Fruit fly (Drosophila melanogaster): ENCODE results near the gene Uxs.

Uxs gene

DNA sequence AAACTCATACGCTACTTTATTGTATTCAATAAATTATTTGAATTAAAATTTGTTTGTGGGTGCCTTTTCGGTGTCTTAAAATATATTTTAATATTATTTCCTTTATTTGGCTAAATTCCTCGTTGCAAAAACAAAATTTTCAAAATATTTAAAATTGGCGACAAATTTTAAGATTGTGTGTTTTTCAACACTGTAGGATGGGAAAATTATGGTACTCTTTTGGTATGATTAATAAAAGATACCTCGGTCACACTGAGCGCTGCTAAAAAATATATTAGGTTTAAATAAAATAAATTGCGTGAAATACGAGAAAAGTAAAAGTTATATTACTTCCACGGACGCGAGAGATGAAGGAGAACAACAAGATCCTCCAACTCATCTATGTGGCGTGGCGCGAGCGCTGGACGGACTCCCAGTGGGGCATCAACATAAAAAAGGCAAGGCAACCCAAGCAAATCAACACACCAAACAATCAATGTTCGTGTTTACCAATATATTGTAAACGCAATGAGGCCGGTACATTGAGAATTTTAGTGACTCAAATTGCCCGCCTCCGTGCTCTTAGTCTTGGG, 10.4 kb downstream of the Uxs start, which contains the start of gene MED24 (continued):
- peak; percentile 54 for TF ChIP-seq CG15514 (GFP tag; optimal IDR thresholded peaks at IDR 0.05)
- TF ChIP-seq Dek (tag; optimal IDR thresholded peaks at IDR 0.05), result no peak
- TF ChIP-seq TFAM (GFP tag; optimal IDR thresholded peaks at IDR 0.05), result no peak
- peak; percentile 16 for TF ChIP-seq B-H2 (GFP tag; optimal IDR thresholded peaks at IDR 0.05)
- TF ChIP-seq gcm2 (GFP tag; optimal IDR thresholded peaks at IDR 0.05), result no peak
- TF ChIP-seq shn (GFP tag; optimal IDR thresholded peaks at IDR 0.05), result no peak
- no peak for TF ChIP-seq CG9817 (tag; optimal IDR thresholded peaks at IDR 0.05)
- no peak for TF ChIP-seq pb (GFP tag; optimal IDR thresholded peaks at IDR 0.05)
- TF ChIP-seq Aef1 (GFP tag; IDR thresholded peaks at IDR 0.05), result no peak
- TF ChIP-seq inv (GFP tag; IDR thresholded peaks at IDR 0.05; ENCODE audit: partially characterized antibody), result no peak
- TF ChIP-seq CG7928 (GFP tag; optimal IDR thresholded peaks at IDR 0.05), result no peak
- TF ChIP-seq CG14710 (tag; optimal IDR thresholded peaks at IDR 0.05), result peak; percentile 38
- TF ChIP-seq Fer1 (GFP tag; optimal IDR thresholded peaks at IDR 0.05), result peak; percentile 9
- TF ChIP-seq zen (tag; optimal IDR thresholded peaks at IDR 0.05), result peak; percentile 28
- no peak for TF ChIP-seq CG2199 (GFP tag; IDR thresholded peaks at IDR 0.05)
- TF ChIP-seq dmrt11E (tag; optimal IDR thresholded peaks at IDR 0.05), result no peak
- TF ChIP-seq CG4360 (GFP tag; IDR thresholded peaks at IDR 0.05), result no peak
- TF ChIP-seq CG34224 (GFP tag; IDR thresholded peaks at IDR 0.05; ENCODE audit: partially characterized antibody), result peak; percentile 22; the same call in 1 of the 3 replicates
- TF ChIP-seq CG1603 (tag; optimal IDR thresholded peaks at IDR 0.05), result no peak
- TF ChIP-seq Camta (GFP tag; optimal IDR thresholded peaks at IDR 0.05), result no peak
- peak; percentile 82 for TF ChIP-seq stwl (tag; optimal IDR thresholded peaks at IDR 0.05)
- TF ChIP-seq bigmax (GFP tag; optimal IDR thresholded peaks at IDR 0.05), result no peak
- TF ChIP-seq E2f2 (GFP tag; IDR thresholded peaks at IDR 0.05), result peak; percentile 84
- no peak for TF ChIP-seq cato (GFP tag; optimal IDR thresholded peaks at IDR 0.05; ENCODE audit: borderline replicate concordance)
- no peak for TF ChIP-seq vnd (GFP tag; IDR thresholded peaks at IDR 0.05; ENCODE audit: partially characterized antibody)
- TF ChIP-seq Gug (GFP tag; IDR thresholded peaks at IDR 0.05), result no peak
- TF ChIP-seq CG4617 (GFP tag; optimal IDR thresholded peaks at IDR 0.05; ENCODE audit: borderline replicate concordance), result peak; percentile 82
- TF ChIP-seq Rfx (GFP tag; IDR thresholded peaks at IDR 0.05), result no peak
- no peak for TF ChIP-seq Dad (GFP tag; optimal IDR thresholded peaks at IDR 0.05)
- TF ChIP-seq Dp (GFP tag; optimal IDR thresholded peaks at IDR 0.05), result peak; percentile 75
- peak; percentile 22 for TF ChIP-seq YL-1 (GFP tag; optimal IDR thresholded peaks at IDR 0.05)
- TF ChIP-seq fd64A (GFP tag; optimal IDR thresholded peaks at IDR 0.05), result no peak
- TF ChIP-seq CG14441 (GFP tag; IDR thresholded peaks at IDR 0.05), result no peak
- TF ChIP-seq danr (GFP tag; IDR thresholded peaks at IDR 0.05), result no peak
- TF ChIP-seq sob (GFP tag; IDR thresholded peaks at IDR 0.05), result no peak
- no peak for TF ChIP-seq Meics (GFP tag; optimal IDR thresholded peaks at IDR 0.05)
- no peak for TF ChIP-seq sisA (GFP tag; IDR thresholded peaks at IDR 0.05)
- no peak for TF ChIP-seq Mad (GFP tag; optimal IDR thresholded peaks at IDR 0.05)
- TF ChIP-seq trem (tag; optimal IDR thresholded peaks at IDR 0.05), result peak; percentile 32
- TF ChIP-seq CG12391 (tag; optimal IDR thresholded peaks at IDR 0.05), result no peak
- no peak for TF ChIP-seq CG13296 (GFP tag; optimal IDR thresholded peaks at IDR 0.05)
- TF ChIP-seq ftz-f1 (GFP tag; optimal IDR thresholded peaks at IDR 0.05), result no peak
- TF ChIP-seq aop (GFP tag; IDR thresholded peaks at IDR 0.05), result no peak
- TF ChIP-seq prd (optimal IDR thresholded peaks at IDR 0.05), result no peak
- TF ChIP-seq prd (GFP tag; IDR thresholded peaks at IDR 0.05), result no peak
- TF ChIP-seq ara (GFP tag; IDR thresholded peaks at IDR 0.05), result no peak
- no peak for TF ChIP-seq CG3163 (GFP tag; optimal IDR thresholded peaks at IDR 0.05)
- TF ChIP-seq Hr51 (GFP tag; optimal IDR thresholded peaks at IDR 0.05), result no peak
- TF ChIP-seq Dfd (GFP tag; optimal IDR thresholded peaks at IDR 0.05), result no peak
- TF ChIP-seq CkIIα-i1 (GFP tag; IDR thresholded peaks at IDR 0.05), result no peak
- TF ChIP-seq phol (tag; optimal IDR thresholded peaks at IDR 0.05), result peak; percentile 27

Data from whole organism, embryonic.